Fruit fly (Drosophila melanogaster): Measurements from ENCODE around the gene Inx2.

Inx2 gene

dm6 chrX:7001135-7001769, 2.8 kb downstream of the Inx2 start (continued):
- TF ChIP-seq trem (tag; optimal IDR thresholded peaks at IDR 0.05) (peak; percentile 42), stc (GFP tag; IDR thresholded peaks at IDR 0.05) (0 out of 2 replicates have a peak, but pooled peaks have one; percentile 5), fd102C (GFP tag; optimal IDR thresholded peaks at IDR 0.05) (no peak), Max (GFP tag; optimal IDR thresholded peaks at IDR 0.05) (peak; percentile 33), Deaf1 (tag; optimal IDR thresholded peaks at IDR 0.05) (peak; percentile 94), Oli (tag; optimal IDR thresholded peaks at IDR 0.05) (peak; percentile 20), sim (GFP tag; IDR thresholded peaks at IDR 0.05) (no peak), Taf1 (GFP tag; IDR thresholded peaks at IDR 0.05) (no peak), Atf3 (GFP tag; optimal IDR thresholded peaks at IDR 0.05) (no peak), CG12659 (GFP tag; optimal IDR thresholded peaks at IDR 0.05) (peak; percentile 45), CG33213 (GFP tag; optimal IDR thresholded peaks at IDR 0.05) (no peak), org-1 (GFP tag; optimal IDR thresholded peaks at IDR 0.05) (peak; percentile 39), slp2 (GFP tag; optimal IDR thresholded peaks at IDR 0.05) (peak; percentile 11), kah (GFP tag; optimal IDR thresholded peaks at IDR 0.05) (no peak), hkb (optimal IDR thresholded peaks at IDR 0.05) (no peak), hkb (GFP tag; IDR thresholded peaks at IDR 0.05) (peak; percentile 38; the same call in 1 of the 2 replicates), Lpt (GFP tag; optimal IDR thresholded peaks at IDR 0.05) (no peak), Elba2 (GFP tag; optimal IDR thresholded peaks at IDR 0.05) (no peak), sob (GFP tag; IDR thresholded peaks at IDR 0.05) (0 out of 2 replicates have a peak, but pooled peaks have one; percentile 49), CG43689 (GFP tag; IDR thresholded peaks at IDR 0.05) (no peak), klu (GFP tag; IDR thresholded peaks at IDR 0.05) (no peak), dpn (GFP tag; optimal IDR thresholded peaks at IDR 0.05) (peak in 1 of 2 experiments; percentile 24), Hmr (GFP tag; optimal IDR thresholded peaks at IDR 0.05) (peak; percentile 37), CG2120 (GFP tag; optimal IDR thresholded peaks at IDR 0.05) (peak; percentile 66), Dll (GFP tag; IDR thresholded peaks at IDR 0.05; ENCODE audit: partially characterized antibody) (no peak), CG8924 (tag; optimal IDR thresholded peaks at IDR 0.05) (peak; percentile 49), zf30C (GFP tag; optimal IDR thresholded peaks at IDR 0.05) (peak; percentile 77), CG14441 (GFP tag; IDR thresholded peaks at IDR 0.05) (peak; percentile 61; the same call in 1 of the 2 replicates), E2f2 (GFP tag; IDR thresholded peaks at IDR 0.05) (no peak), dysf (GFP tag; IDR thresholded peaks at IDR 0.05) (peak; percentile 75), CTCF (GFP tag; optimal IDR thresholded peaks at IDR 0.05) (no peak), scrt (GFP tag; optimal IDR thresholded peaks at IDR 0.05) (peak; percentile 41), ase (GFP tag; IDR thresholded peaks at IDR 0.05) (0 out of 3 replicates have a peak, but pooled peaks have one; percentile 23), CG9817 (tag; optimal IDR thresholded peaks at IDR 0.05) (peak; percentile 33), CG10462 (GFP tag; optimal IDR thresholded peaks at IDR 0.05) (no peak), gfzf (GFP tag; optimal IDR thresholded peaks at IDR 0.05) (no peak), cwo (GFP tag; optimal IDR thresholded peaks at IDR 0.05) (peak; percentile 40), Abd-B (GFP tag; optimal IDR thresholded peaks at IDR 0.05) (peak; percentile 8), CG11695 (GFP tag; IDR thresholded peaks at IDR 0.05) (peak; percentile 55), CG32772 (GFP tag; IDR thresholded peaks at IDR 0.05) (no peak), Sox100B (GFP tag; optimal IDR thresholded peaks at IDR 0.05) (peak; percentile 26), Dip3 (GFP tag; optimal IDR thresholded peaks at IDR 0.05) (peak; percentile 42), chif (GFP tag; optimal IDR thresholded peaks at IDR 0.05) (no peak), Ada2b (GFP tag; IDR thresholded peaks at IDR 0.05) (peak; percentile 30; the same call in 1 of the 2 replicates), CG13775 (GFP tag; optimal IDR thresholded peaks at IDR 0.05) (peak; percentile 50), Gsc (GFP tag; IDR thresholded peaks at IDR 0.05) (no peak), gsb (GFP tag; IDR thresholded peaks at IDR 0.05) (no peak), disco-r (GFP tag; optimal IDR thresholded peaks at IDR 0.05) (no peak), B-H1 (GFP tag; IDR thresholded peaks at IDR 0.05) (peak; percentile 47; the same call in 1 of the 3 replicates), cato (GFP tag; optimal IDR thresholded peaks at IDR 0.05; ENCODE audit: borderline replicate concordance) (no peak), ftz-f1 (GFP tag; optimal IDR thresholded peaks at IDR 0.05) (no peak)
